Worm (Caenorhabditis elegans) whole organism, late embryonic: ENCODE data around the gene F54H12.2.
A peak's percentile ranks its signal among the peaks of the same experiment; 100 is the strongest.

Source experiments
- T23F11.4 ChIP-seq: fragments of 200-800 bp; sonication (Bioruptor generic); optimal IDR thresholded peaks from 2 replicates; lab custom pipeline; 2018; ENCODE audit warnings: mild to moderate bottlenecking, missing genetic modification characterization, missing compliant biosample characterization
- ama-1 ChIP-seq: fragments of 150-350 bp; optimal IDR thresholded peaks from 2 replicates; lab custom pipeline; 2014
- hlh-13 ChIP-seq: fragments of 200-800 bp; sonication (Bioruptor generic); optimal IDR thresholded peaks from 2 replicates; lab custom pipeline; 2018; ENCODE audit warnings: mild to moderate bottlenecking, missing genetic modification characterization, missing compliant biosample characterization
- nhr-11 ChIP-seq: fragments of 150-350 bp; optimal IDR thresholded peaks from 2 replicates; lab custom pipeline; 2014; ENCODE audit warnings: missing biosample characterization, missing genetic modification characterization
- odd-2 ChIP-seq: sonication (generic microtip); optimal IDR thresholded peaks from 2 replicates; lab custom pipeline; 2017; ENCODE audit warnings: antibody characterized with exemption, mild to moderate bottlenecking, missing genetic modification characterization, missing compliant biosample characterization
- unc-42 ChIP-seq: sonication (generic microtip); optimal IDR thresholded peaks from 2 replicates; lab custom pipeline; 2016; ENCODE audit warnings: missing genotype, missing genetic modification characterization, missing compliant biosample characterization
- unc-55 ChIP-seq: sonication (generic microtip); optimal IDR thresholded peaks from 2 replicates; lab custom pipeline; 2017; ENCODE audit warnings: missing biosample characterization, missing genetic modification reagents, missing genetic modification characterization

- TF ChIP-seq odd-2 (tag; lab: Kevin White, UChicago) (no peak), ama-1 (lab: Kevin White, UChicago) (no peak), T23F11.4 (GFP tag; lab: Kevin White, UChicago) (no peak), hlh-13 (GFP tag; lab: Kevin White, UChicago) (no peak), unc-42 (tag; lab: Kevin White, UChicago) (peak; percentile 19), unc-55 (GFP tag; lab: Kevin White, UChicago) (no peak), nhr-11 (tag; lab: Kevin White, UChicago) (no peak)
These were observed 12.2 kb upstream of the F54H12.2 start, which contains the start of gene C29E4.15 for ce11 chrIII:7952077-7952765.
